Worm (Caenorhabditis elegans) whole organism, mixed stage, embryonic: ENCODE data around the gene F44E2.4.

ENCODE experiments used
- blmp-1 ChIP-seq: fragments of 150-350 bp; optimal IDR thresholded peaks from 2 replicates; lab custom pipeline; 2014; ENCODE audit warnings: missing biosample characterization, missing genetic modification characterization
- ces-1 ChIP-seq: fragments of 150-350 bp; optimal IDR thresholded peaks from 2 replicates; lab custom pipeline; 2014; ENCODE audit warnings: missing biosample characterization, missing genetic modification reagents, missing genetic modification characterization
- flh-1 ChIP-seq: fragments of 200-800 bp; sonication (Bioruptor generic); optimal IDR thresholded peaks from 2 replicates; lab custom pipeline; 2018; ENCODE audit warnings: mild to moderate bottlenecking, missing genetic modification characterization, moderate library complexity, missing compliant biosample characterization
- nhr-76 ChIP-seq: sonication (generic microtip); optimal IDR thresholded peaks from 2 replicates; lab custom pipeline; 2017; ENCODE audit warnings: missing biosample characterization, missing genetic modification characterization
- pha-4 ChIP-seq: fragments of 150-350 bp; optimal IDR thresholded peaks from 2 replicates; lab custom pipeline; 2018; ENCODE audit warnings: missing biosample characterization, missing genetic modification reagents, missing genetic modification characterization
- sem-2 ChIP-seq: fragments of 200-800 bp; sonication (Bioruptor generic); optimal IDR thresholded peaks from 2 replicates; lab custom pipeline; 2018; ENCODE audit warnings: mild to moderate bottlenecking, missing genetic modification characterization, missing compliant biosample characterization
- snpc-4 ChIP-seq: fragments of 150-350 bp; optimal IDR thresholded peaks from 2 replicates; lab custom pipeline; 2014; ENCODE audit warnings: missing biosample characterization, missing genetic modification characterization
- unc-62 ChIP-seq: fragments of 150-350 bp; optimal IDR thresholded peaks from 2 replicates; lab custom pipeline; 2014; ENCODE audit warnings: missing biosample characterization, missing genetic modification reagents, missing genetic modification characterization

DNA sequence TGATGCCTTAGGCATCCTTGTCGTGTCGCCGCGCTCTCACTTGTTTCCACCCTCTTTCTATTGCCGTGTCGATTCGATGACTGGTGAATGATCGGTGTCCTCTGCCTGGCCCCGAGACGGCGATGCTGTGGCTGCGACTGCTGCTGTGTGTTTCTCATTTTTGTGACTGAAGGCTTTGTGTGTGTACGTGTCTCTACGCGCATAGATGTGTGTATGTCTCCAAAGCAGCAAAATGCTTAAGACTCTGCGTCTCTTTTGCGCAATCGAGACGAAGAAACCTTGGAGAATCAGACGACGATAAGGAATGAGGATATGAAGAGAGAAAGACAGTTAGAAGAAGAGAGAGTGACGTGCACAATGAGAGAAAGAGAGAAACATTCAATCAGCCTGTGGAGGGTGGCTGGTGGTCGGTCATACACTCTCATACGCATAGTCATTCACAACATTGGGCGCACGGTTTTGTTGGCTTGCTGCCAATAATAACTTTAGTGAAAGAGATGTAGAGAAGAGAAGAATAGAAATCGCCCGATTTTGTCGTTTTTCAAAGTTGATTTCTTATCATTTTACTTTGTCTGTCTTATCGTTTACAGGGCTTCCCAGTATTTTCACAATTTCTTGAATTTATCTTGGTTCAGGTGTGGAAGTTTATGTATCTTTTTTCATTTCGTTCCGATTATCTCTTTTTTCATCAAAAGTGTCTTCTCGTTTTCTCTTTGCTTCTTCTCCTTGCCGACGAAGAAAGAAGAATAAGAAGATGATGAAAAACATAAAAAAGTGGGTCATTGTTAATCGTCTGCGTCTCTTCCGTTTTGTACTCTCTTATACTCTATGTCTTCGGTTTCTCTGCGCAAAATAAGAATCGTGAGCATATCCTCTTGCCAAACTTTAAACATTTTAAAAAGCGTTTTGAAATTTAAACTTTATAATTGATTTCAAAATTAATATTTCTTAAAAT, 36.1 kb downstream of the F44E2.4 start:
- TF ChIP-seq nhr-76 (no peak), blmp-1 (tag; lab: Kevin White, UChicago) (no peak), flh-1 (no peak), unc-62 (GFP tag; lab: Kevin White, UChicago) (peak; percentile 99), ces-1 (GFP tag; lab: Kevin White, UChicago) (peak; percentile 96), snpc-4 (no peak), pha-4 (tag; lab: Kevin White, UChicago) (peak; percentile 89), sem-2 (GFP tag; lab: Kevin White, UChicago) (no peak)
